Worm (Caenorhabditis elegans): ENCODE results near the gene srw-69.

DNA sequence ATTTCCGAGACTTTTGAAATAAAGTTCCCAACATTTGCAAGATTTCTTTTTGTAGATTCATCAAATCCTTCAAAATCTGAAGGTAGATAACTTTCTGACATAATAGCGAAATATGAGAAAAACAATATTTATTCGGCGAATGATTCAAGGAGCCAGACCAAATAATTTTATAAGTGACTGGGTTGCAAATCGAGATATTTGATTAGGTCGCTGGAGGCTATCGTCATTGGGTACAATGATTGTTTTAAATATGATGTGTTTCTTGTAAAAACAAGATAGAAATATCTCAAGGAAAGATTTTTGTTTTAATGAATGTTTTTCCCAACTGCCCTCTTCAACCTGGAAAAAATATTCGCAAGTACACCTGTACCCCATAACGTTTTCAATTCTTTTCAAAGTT, at the start of gene srw-69:
- TF ChIP-seq T22C8.4 (GFP tag; IDR thresholded peaks at IDR 0.05) (no peak), med-1 (GFP tag; optimal IDR thresholded peaks at IDR 0.05; ENCODE audit: insufficient read depth) (no peak), ztf-23 (GFP tag; IDR thresholded peaks at IDR 0.05) (no peak), flt-1 (GFP tag; IDR thresholded peaks at IDR 0.05) (no peak), ztf-29 (GFP tag; IDR thresholded peaks at IDR 0.05) (no peak)
